Worm (Caenorhabditis elegans): ENCODE results near the gene Y41C4A.21.

The Y41C4A.21 gene

ce11 chrIII:11696273-11696672, 35.9 kb upstream of the Y41C4A.21 start, which contains the start of gene Y41C4A.6:
TSS of gene Y41C4A.6 (plus strand) at chrIII:11696573.
- TF ChIP-seq dmd-4 (tag; optimal IDR thresholded peaks at IDR 0.05), result no peak
- TF ChIP-seq R02D3.7 (tag; optimal IDR thresholded peaks at IDR 0.05), result no peak
- no peak for TF ChIP-seq ztf-4 (tag; optimal IDR thresholded peaks at IDR 0.05)
- TF ChIP-seq egl-27 (tag; optimal IDR thresholded peaks at IDR 0.05), result no peak
- TF ChIP-seq peb-1 (tag; optimal IDR thresholded peaks at IDR 0.05), result no peak
- no peak for TF ChIP-seq lin-39 (tag; optimal IDR thresholded peaks at IDR 0.05)
- no peak for TF ChIP-seq zag-1 (tag; optimal IDR thresholded peaks at IDR 0.05)
- TF ChIP-seq nhr-11 (tag; optimal IDR thresholded peaks at IDR 0.05), result no peak
- TF ChIP-seq mdl-1 (tag; optimal IDR thresholded peaks at IDR 0.05), result no peak
- TF ChIP-seq elt-1 (tag; optimal IDR thresholded peaks at IDR 0.05), result no peak
- TF ChIP-seq blmp-1 (tag; optimal IDR thresholded peaks at IDR 0.05; ENCODE audit: insufficient read depth), result no peak
- no peak for TF ChIP-seq unc-55 (GFP tag; optimal IDR thresholded peaks at IDR 0.05)
- no peak for TF ChIP-seq aly-2 (tag; optimal IDR thresholded peaks at IDR 0.05)
- no peak for TF ChIP-seq nhr-10 (tag; optimal IDR thresholded peaks at IDR 0.05)

DNA sequence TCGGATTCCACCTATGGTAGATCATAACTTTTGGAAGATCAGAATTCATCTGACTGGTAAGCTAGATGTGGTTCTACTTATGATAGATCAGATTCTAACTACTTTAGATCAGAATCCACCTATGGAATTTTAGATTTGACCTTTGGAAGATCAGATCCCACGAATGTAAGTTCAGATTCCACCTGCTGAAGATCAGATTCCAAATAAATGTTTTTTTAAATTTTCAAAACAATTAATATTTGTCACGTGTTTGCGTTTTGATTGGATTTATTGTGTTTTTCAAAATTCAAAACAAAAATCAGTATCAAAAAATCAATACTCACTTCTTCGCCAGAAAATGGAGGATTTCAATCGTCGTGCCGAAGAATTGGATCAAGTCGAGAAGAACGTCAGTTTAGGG, 33.6 kb upstream of the Y41C4A.21 start, which contains the start of gene Y41C4A.7:
Gene Y41C4A.7, plus strand, starts transcription at position 301 of the 400 bp plus-strand sequence.
- TF ChIP-seq nhr-12 (tag; optimal IDR thresholded peaks at IDR 0.05) (no peak), nhr-25 (tag; optimal IDR thresholded peaks at IDR 0.05) (no peak), mdl-1 (tag; optimal IDR thresholded peaks at IDR 0.05) (no peak), ztf-1 (GFP tag; conservative IDR thresholded peaks at IDR 0.05) (no peak), fos-1 (tag; optimal IDR thresholded peaks at IDR 0.05) (no peak), Y55F3AM.14 (GFP tag; optimal IDR thresholded peaks at IDR 0.05) (no peak), mab-5 (tag; optimal IDR thresholded peaks at IDR 0.05) (no peak), ZK546.5 (tag; optimal IDR thresholded peaks at IDR 0.05) (no peak), lin-11 (tag; optimal IDR thresholded peaks at IDR 0.05) (no peak)

DNA sequence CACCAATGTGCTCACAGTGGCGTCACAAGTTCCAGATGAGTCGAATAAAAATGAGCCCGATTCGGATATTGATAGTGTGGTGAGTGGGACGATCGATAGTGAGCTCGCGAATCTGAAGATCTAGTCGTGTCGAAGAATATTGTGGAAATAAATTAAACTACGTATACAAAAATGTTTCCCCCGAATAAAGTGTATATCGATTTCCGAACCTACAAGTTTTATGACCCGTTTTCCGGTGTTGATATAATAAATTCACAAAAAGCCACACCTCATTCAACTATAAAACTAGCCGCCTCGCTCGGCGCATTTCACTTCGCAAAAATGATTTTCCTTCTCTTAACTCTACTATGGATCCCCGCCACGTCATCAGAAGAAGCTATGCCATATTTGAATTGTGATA, 32.2 kb upstream of the Y41C4A.21 start, which contains the start of gene pqn-84:
Gene pqn-84, plus strand, starts transcription at position 301 of the 400 bp plus-strand sequence.
- TF ChIP-seq mab-5 (tag; optimal IDR thresholded peaks at IDR 0.05), result no peak
- TF ChIP-seq gmeb-1 (tag; optimal IDR thresholded peaks at IDR 0.05), result no peak
- no peak for TF ChIP-seq zag-1 (tag; optimal IDR thresholded peaks at IDR 0.05)
- no peak for TF ChIP-seq nhr-12 (tag; optimal IDR thresholded peaks at IDR 0.05)
- no peak for TF ChIP-seq lin-13 (GFP tag; optimal IDR thresholded peaks at IDR 0.05)
- no peak for TF ChIP-seq nhr-25 (tag; optimal IDR thresholded peaks at IDR 0.05)
- no peak for TF ChIP-seq sma-3 (GFP tag; optimal IDR thresholded peaks at IDR 0.05)
- TF ChIP-seq lin-11 (tag; optimal IDR thresholded peaks at IDR 0.05), result no peak
- TF ChIP-seq nhr-21 (tag; optimal IDR thresholded peaks at IDR 0.05), result no peak
- no peak for TF ChIP-seq lsy-2 (tag; optimal IDR thresholded peaks at IDR 0.05)
- TF ChIP-seq sem-4 (tag; optimal IDR thresholded peaks at IDR 0.05), result no peak
- no peak for TF ChIP-seq peb-1 (tag; optimal IDR thresholded peaks at IDR 0.05)
- TF ChIP-seq nhr-237 (tag; optimal IDR thresholded peaks at IDR 0.05), result no peak
- TF ChIP-seq nhr-11 (tag; optimal IDR thresholded peaks at IDR 0.05), result no peak
- TF ChIP-seq fos-1 (tag; optimal IDR thresholded peaks at IDR 0.05), result no peak
- TF ChIP-seq Y55F3AM.14 (GFP tag; optimal IDR thresholded peaks at IDR 0.05), result no peak

DNA sequence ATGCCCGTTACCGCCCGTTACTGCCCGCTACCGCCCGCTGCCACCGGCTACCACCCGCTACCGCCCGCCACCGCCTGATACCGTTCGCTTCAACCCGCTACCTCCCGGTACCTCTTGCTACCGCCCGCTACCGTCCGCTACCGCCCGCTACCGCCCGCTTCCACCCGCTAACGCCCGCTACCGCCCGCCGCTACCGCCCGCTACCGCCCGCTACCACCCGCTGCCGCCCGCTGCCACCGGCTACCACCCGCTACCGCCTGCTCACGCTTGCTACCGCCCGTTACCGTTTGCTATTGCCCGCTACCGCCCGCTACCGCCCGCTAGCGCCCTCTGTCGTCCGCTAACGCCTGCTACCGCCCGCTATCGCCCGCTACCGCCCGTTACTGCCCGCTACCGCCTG, 30.3 kb upstream of the Y41C4A.21 start:
- no peak for TF ChIP-seq ama-1 (optimal IDR thresholded peaks at IDR 0.05)
- no peak for TF ChIP-seq unc-62 (GFP tag; optimal IDR thresholded peaks at IDR 0.05)
- no peak for TF ChIP-seq sem-4 (tag; optimal IDR thresholded peaks at IDR 0.05)
- no peak for TF ChIP-seq dmd-4 (tag; optimal IDR thresholded peaks at IDR 0.05)
- no peak for TF ChIP-seq aly-2 (tag; optimal IDR thresholded peaks at IDR 0.05)
- TF ChIP-seq nhr-23 (tag; optimal IDR thresholded peaks at IDR 0.05), result no peak
- no peak for TF ChIP-seq nhr-237 (tag; optimal IDR thresholded peaks at IDR 0.05)

- TF ChIP-seq ceh-82 (tag; optimal IDR thresholded peaks at IDR 0.05) (no peak), nhr-23 (tag; optimal IDR thresholded peaks at IDR 0.05) (no peak), nhr-12 (tag; optimal IDR thresholded peaks at IDR 0.05) (no peak), lin-11 (tag; optimal IDR thresholded peaks at IDR 0.05) (no peak), unc-62 (GFP tag; optimal IDR thresholded peaks at IDR 0.05) (no peak), lsy-2 (tag; optimal IDR thresholded peaks at IDR 0.05) (no peak), gmeb-1 (tag; optimal IDR thresholded peaks at IDR 0.05) (no peak), nhr-25 (tag; optimal IDR thresholded peaks at IDR 0.05) (no peak), peb-1 (tag; optimal IDR thresholded peaks at IDR 0.05) (no peak), sma-9 (GFP tag; optimal IDR thresholded peaks at IDR 0.05) (no peak), sma-9 (tag; optimal IDR thresholded peaks at IDR 0.05) (no peak), mbf-1 (tag; optimal IDR thresholded peaks at IDR 0.05) (no peak), nhr-6 (tag; optimal IDR thresholded peaks at IDR 0.05) (no peak), nhr-21 (tag; optimal IDR thresholded peaks at IDR 0.05) (no peak)
Measured at ce11 chrIII:11703006-11703775, 29.0 kb upstream of the Y41C4A.21 start.
